Worm (Caenorhabditis elegans) whole organism, young adult: Measurements from ENCODE around the gene cpt-5.

Source experiments
- B0035.1 ChIP-seq: sonication (generic microtip); optimal IDR thresholded peaks from 2 replicates; lab custom pipeline; 2016; ENCODE audit warnings: missing genetic modification characterization, mild to moderate bottlenecking, missing compliant biosample characterization, missing genotype, missing genetic modification reagents
- B0261.1 ChIP-seq: sonication (generic microtip); optimal IDR thresholded peaks from 2 replicates; lab custom pipeline; 2016; ENCODE audit warnings: mild to moderate bottlenecking, missing genetic modification characterization, moderate library complexity, missing compliant biosample characterization
- F23B12.7 ChIP-seq: sonication (generic microtip); optimal IDR thresholded peaks from 2 replicates; lab custom pipeline; 2017; ENCODE audit warnings: missing genetic modification characterization, mild to moderate bottlenecking, missing compliant biosample characterization, antibody characterized with exemption, moderate library complexity; ENCODE audit not compliant: insufficient read depth
- F39B2.1 ChIP-seq: fragments of 200-800 bp; sonication (Bioruptor generic); IDR thresholded peaks from 2 replicates; pipeline ENCODE4 v1.3.6; 2022; ENCODE audit warnings: missing genetic modification reagents, missing genetic modification characterization, missing compliant biosample characterization
- F57A8.1 ChIP-seq: fragments of 200-800 bp; sonication (Bioruptor generic); optimal IDR thresholded peaks from 2 replicates; lab custom pipeline; 2018; ENCODE audit warnings: mild to moderate bottlenecking, missing genetic modification characterization, moderate library complexity, missing compliant biosample characterization
- K11D2.4 ChIP-seq: fragments of 200-800 bp; sonication (Bioruptor generic); IDR thresholded peaks from 2 replicates; pipeline ENCODE4 v1.3.6; 2022; ENCODE audit warnings: missing genetic modification reagents, missing genetic modification characterization, missing compliant biosample characterization
- Y53G8AR.9 ChIP-seq: fragments of 200-800 bp; sonication (Bioruptor generic); conservative IDR thresholded peaks from 2 replicates; pipeline ENCODE4 v1.3.6; 2022; ENCODE audit warnings: missing genetic modification reagents, missing genetic modification characterization, missing compliant biosample characterization
- Y56A3A.18 ChIP-seq: fragments of 200-800 bp; sonication (Bioruptor generic); IDR thresholded peaks from 2 replicates; pipeline ENCODE4 v1.3.6; 2022; ENCODE audit warnings: missing genetic modification reagents, missing genetic modification characterization, missing compliant biosample characterization
- Y79H2A.3 ChIP-seq: fragments of 200-800 bp; sonication (Bioruptor generic); conservative IDR thresholded peaks from 2 replicates; pipeline ENCODE4 v1.3.6; 2022; ENCODE audit warnings: missing genetic modification reagents, missing genetic modification characterization, missing compliant biosample characterization
- ama-1 ChIP-seq, 3 experiments: fragments of 150-350 bp in 1 of 3; sonication (generic microtip) in 2 of 3; optimal IDR thresholded peaks; 2 replicates each; lab custom pipeline; 2014 to 2018; ENCODE audit warnings: missing biosample characterization in 2 of 3, missing genetic modification characterization in 2 of 3, missing genetic modification reagents in 2 of 3
- atf-7 ChIP-seq: sonication (generic microtip); optimal IDR thresholded peaks from 2 replicates; lab custom pipeline; 2017; ENCODE audit warnings: mild to moderate bottlenecking, missing genetic modification characterization, missing compliant biosample characterization
- athp-1 ChIP-seq: sonication (generic microtip); optimal IDR thresholded peaks from 2 replicates; lab custom pipeline; 2017; ENCODE audit warnings: mild to moderate bottlenecking, missing genetic modification characterization, missing compliant biosample characterization
- cebp-1 ChIP-seq, 2 experiments: fragments of 200-800 bp in 1 of 2; sonication (Bioruptor generic) in 1 of 2; sonication (generic microtip) in 1 of 2; IDR thresholded peaks in 1 of 2; optimal IDR thresholded peaks in 1 of 2; 2 replicates each; pipeline versions ENCODE4 v1.3.6 to Lab custom; 2017 to 2022; ENCODE audit warnings: missing compliant biosample characterization in 2 of 2, missing genetic modification characterization in 2 of 2, mild to moderate bottlenecking in 1 of 2, missing genetic modification reagents in 1 of 2, moderate library complexity in 1 of 2
- ceh-40 ChIP-seq: fragments of 200-800 bp; sonication (Bioruptor generic); IDR thresholded peaks from 2 replicates; pipeline ENCODE4 v1.3.6; 2022; ENCODE audit warnings: missing genetic modification characterization, missing compliant biosample characterization
- ceh-58 ChIP-seq: fragments of 200-800 bp; sonication (Bioruptor generic); IDR thresholded peaks from 2 replicates; pipeline ENCODE4 v1.3.6; 2022; ENCODE audit warnings: missing genetic modification characterization, missing compliant biosample characterization
- dox-1 ChIP-seq: fragments of 200-800 bp; sonication (Bioruptor generic); IDR thresholded peaks from 2 replicates; pipeline ENCODE4 v1.3.6; 2022; ENCODE audit warnings: missing genetic modification reagents, missing genetic modification characterization, missing compliant biosample characterization
- ets-4 ChIP-seq: fragments of 200-800 bp; sonication (Bioruptor generic); optimal IDR thresholded peaks from 2 replicates; lab custom pipeline; 2018; ENCODE audit warnings: mild to moderate bottlenecking, missing genetic modification characterization, missing compliant biosample characterization
- gei-17 ChIP-seq: fragments of 200-800 bp; sonication (Bioruptor generic); optimal IDR thresholded peaks from 2 replicates; lab custom pipeline; 2018; ENCODE audit warnings: mild to moderate bottlenecking, missing genetic modification characterization, missing compliant biosample characterization
- him-1 ChIP-seq: sonication (generic microtip); optimal IDR thresholded peaks from 2 replicates; lab custom pipeline; 2016; ENCODE audit warnings: missing genotype, missing genetic modification reagents, missing genetic modification characterization, missing compliant biosample characterization
- hlh-26 ChIP-seq: fragments of 200-800 bp; sonication (Bioruptor generic); conservative IDR thresholded peaks from 2 replicates; pipeline ENCODE4 v1.3.6; 2022; ENCODE audit warnings: missing genetic modification reagents, missing genetic modification characterization, missing compliant biosample characterization
- hrde-1 ChIP-seq: sonication (generic microtip); optimal IDR thresholded peaks from 2 replicates; lab custom pipeline; 2016; ENCODE audit warnings: missing genetic modification characterization, mild to moderate bottlenecking, missing compliant biosample characterization, moderate library complexity, missing genotype, missing genetic modification reagents, borderline replicate concordance
- hsf-1 ChIP-seq: fragments of 200-800 bp; sonication (Bioruptor generic); IDR thresholded peaks from 2 replicates; pipeline ENCODE4 v1.3.6; 2022; ENCODE audit warnings: missing genetic modification reagents, missing genetic modification characterization, missing compliant biosample characterization
- lag-1 ChIP-seq: fragments of 200-800 bp; sonication (Bioruptor generic); IDR thresholded peaks from 2 replicates; pipeline ENCODE4 v1.3.6; 2022; ENCODE audit warnings: missing genetic modification reagents, missing genetic modification characterization, missing compliant biosample characterization
- lin-40 ChIP-seq: sonication (generic microtip); optimal IDR thresholded peaks from 2 replicates; lab custom pipeline; 2016; ENCODE audit warnings: missing genetic modification characterization, mild to moderate bottlenecking, missing compliant biosample characterization, missing genotype, missing genetic modification reagents
- madf-10 ChIP-seq: sonication (generic microtip); optimal IDR thresholded peaks from 2 replicates; lab custom pipeline; 2016; ENCODE audit warnings: mild to moderate bottlenecking, missing genetic modification characterization, missing compliant biosample characterization
- mcd-1 ChIP-seq: fragments of 200-800 bp; sonication (Bioruptor generic); IDR thresholded peaks from 2 replicates; pipeline ENCODE4 v1.3.6; 2022; ENCODE audit warnings: missing genetic modification reagents, missing genetic modification characterization, missing compliant biosample characterization
- mxl-1 ChIP-seq: sonication (generic microtip); optimal IDR thresholded peaks from 2 replicates; lab custom pipeline; 2016; ENCODE audit warnings: missing genetic modification characterization, missing compliant biosample characterization
- nhr-120 ChIP-seq: fragments of 200-800 bp; sonication (Bioruptor generic); IDR thresholded peaks from 2 replicates; pipeline ENCODE4 v1.3.6; 2022; ENCODE audit warnings: missing genetic modification characterization, missing compliant biosample characterization
- nhr-80 ChIP-seq: sonication (generic microtip); optimal IDR thresholded peaks from 2 replicates; lab custom pipeline; 2016; ENCODE audit warnings: missing genetic modification characterization, missing compliant biosample characterization
- repo-1 ChIP-seq: sonication (generic microtip); optimal IDR thresholded peaks from 2 replicates; lab custom pipeline; 2017; ENCODE audit warnings: mild to moderate bottlenecking, missing genetic modification characterization, missing compliant biosample characterization
- rpc-1 ChIP-seq, 2 experiments: fragments of 150-350 bp in 1 of 2; sonication (generic microtip) in 1 of 2; optimal IDR thresholded peaks; 2 replicates each; lab custom pipeline; 2014 to 2018; ENCODE audit warnings: missing biosample characterization in 1 of 2, missing genetic modification characterization in 1 of 2, missing genetic modification reagents in 1 of 2, missing genotype in 1 of 2
- snpc-1.1 ChIP-seq: sonication (generic microtip); optimal IDR thresholded peaks from 2 replicates; lab custom pipeline; 2017; ENCODE audit warnings: missing genetic modification characterization, mild to moderate bottlenecking, missing compliant biosample characterization, antibody characterized with exemption, moderate library complexity, missing genotype, missing genetic modification reagents; ENCODE audit not compliant: insufficient read depth
- somi-1 ChIP-seq: fragments of 200-800 bp; sonication (Bioruptor generic); optimal IDR thresholded peaks from 2 replicates; lab custom pipeline; 2018; ENCODE audit warnings: mild to moderate bottlenecking, missing genetic modification characterization, missing compliant biosample characterization
- tbx-9 ChIP-seq: sonication (generic microtip); optimal IDR thresholded peaks from 2 replicates; lab custom pipeline; 2016; ENCODE audit warnings: borderline replicate concordance, missing genetic modification characterization, inconsistent platforms, missing compliant biosample characterization
- unc-62 ChIP-seq: fragments of 150-350 bp; optimal IDR thresholded peaks from 2 replicates; lab custom pipeline; 2014; ENCODE audit warnings: missing biosample characterization, missing genetic modification reagents, missing genetic modification characterization
- ztf-18 ChIP-seq: sonication (generic microtip); optimal IDR thresholded peaks from 2 replicates; lab custom pipeline; 2016; ENCODE audit warnings: missing genotype, mild to moderate bottlenecking, missing genetic modification characterization, missing compliant biosample characterization
- ztf-22 ChIP-seq: fragments of 200-800 bp; sonication (Bioruptor generic); optimal IDR thresholded peaks from 2 replicates; lab custom pipeline; 2018; ENCODE audit warnings: mild to moderate bottlenecking, missing genetic modification characterization, moderate library complexity, missing compliant biosample characterization
- ztf-25 ChIP-seq: fragments of 200-800 bp; sonication (Bioruptor generic); IDR thresholded peaks from 2 replicates; pipeline ENCODE4 v1.3.6; 2022; ENCODE audit warnings: missing genetic modification reagents, missing genetic modification characterization, missing compliant biosample characterization
- ztf-6 ChIP-seq: fragments of 200-800 bp; sonication (Bioruptor generic); IDR thresholded peaks from 2 replicates; pipeline ENCODE4 v1.3.6; 2022; ENCODE audit warnings: missing genetic modification reagents, missing genetic modification characterization, missing compliant biosample characterization

The cpt-5 gene

DNA sequence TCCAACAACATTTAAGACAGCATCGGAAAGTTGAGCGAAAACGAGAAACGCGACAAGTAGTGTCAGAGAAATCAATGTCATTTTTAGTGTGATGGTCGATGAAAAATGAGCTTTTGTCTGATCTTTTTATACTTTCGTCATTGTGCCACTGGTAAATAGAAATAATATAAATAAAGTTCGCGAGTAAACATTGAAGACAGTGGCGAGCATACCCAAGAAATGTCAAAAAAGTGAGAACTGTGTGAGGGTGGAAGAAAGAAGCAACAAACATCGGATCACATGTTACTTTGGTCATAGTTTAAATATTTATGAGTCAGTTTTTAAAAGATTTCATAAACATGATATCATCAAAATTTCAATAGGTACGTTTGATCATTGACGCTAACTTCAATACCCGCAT lies 18.7 kb upstream of the cpt-5 start, which contains the start of gene ttr-21:
ttr-21 (minus strand) TSS at position 100 of the 400 bp plus-strand sequence.
- TF ChIP-seq mcd-1 (GFP tag; lab: Robert Waterston, UW) (no peak), ztf-18 (no peak), ceh-40 (no peak), Y79H2A.3 (GFP tag; lab: Robert Waterston, UW) (no peak), ztf-22 (GFP tag; lab: Kevin White, UChicago) (no peak), ama-1 (optimal IDR thresholded peaks at IDR 0.05; lab: Kevin White, UChicago) (no peak), ama-1 (GFP tag; optimal IDR thresholded peaks at IDR 0.05; lab: Kevin White, UChicago) (no peak), ceh-58 (GFP tag; lab: Robert Waterston, UW) (no peak), dox-1 (no peak), atf-7 (no peak), lag-1 (no peak), hrde-1 (tag; lab: Kevin White, UChicago) (no peak), Y53G8AR.9 (GFP tag; lab: Robert Waterston, UW) (no peak), somi-1 (GFP tag; lab: Kevin White, UChicago) (no peak), hlh-26 (GFP tag; lab: Robert Waterston, UW) (no peak), Y56A3A.18 (GFP tag; lab: Robert Waterston, UW) (no peak), F39B2.1 (GFP tag; lab: Robert Waterston, UW) (no peak), nhr-80 (no peak), repo-1 (tag; lab: Kevin White, UChicago) (no peak), B0261.1 (tag; lab: Kevin White, UChicago) (no peak), hsf-1 (GFP tag; lab: Robert Waterston, UW) (no peak)

ce11 chrV:13856376-13856775 lies 16.6 kb upstream of the cpt-5 start, which contains the start of gene srx-134:
Gene srx-134, minus strand, starts transcription at chrV:13856476.
- TF ChIP-seq rpc-1 (optimal IDR thresholded peaks at IDR 0.05; lab: Kevin White, UChicago) (no peak), rpc-1 (tag; optimal IDR thresholded peaks at IDR 0.05; lab: Kevin White, UChicago) (no peak)
- TF ChIP-seq, all 124 proteins: peak for 0

- TF ChIP-seq him-1 (tag; lab: Kevin White, UChicago) (no peak), ztf-6 (no peak), cebp-1 (GFP tag; IDR thresholded peaks at IDR 0.05; lab: Robert Waterston, UW) (no peak), cebp-1 (tag; optimal IDR thresholded peaks at IDR 0.05; lab: Kevin White, UChicago) (no peak), K11D2.4 (GFP tag; lab: Robert Waterston, UW) (no peak), gei-17 (GFP tag; lab: Kevin White, UChicago) (no peak), B0035.1 (tag; lab: Kevin White, UChicago) (no peak), lin-40 (tag; lab: Kevin White, UChicago) (no peak), unc-62 (GFP tag; lab: Kevin White, UChicago) (no peak), atf-7 (no peak), snpc-1.1 (tag; lab: Kevin White, UChicago) (no peak), F57A8.1 (GFP tag; lab: Kevin White, UChicago) (no peak), madf-10 (no peak), tbx-9 (tag; lab: Kevin White, UChicago) (no peak), athp-1 (tag; lab: Kevin White, UChicago) (no peak), mxl-1 (no peak), F23B12.7 (tag; lab: Kevin White, UChicago) (no peak), nhr-120 (GFP tag; lab: Robert Waterston, UW) (no peak), ets-4 (no peak), ztf-25 (GFP tag; lab: Robert Waterston, UW) (no peak)
- TF ChIP-seq, all 124 proteins: peak for 0
These were observed 15.9 kb upstream of the cpt-5 start, which contains the start of gene srx-136 for ce11 chrV:13857132-13857531. Gene srx-136, plus strand, starts transcription at chrV:13857432.
